Worm (Caenorhabditis elegans) whole organism, L3 larva: ENCODE measurements around the gene twf-2.

Experiments used
- R02D3.7 ChIP-seq: fragments of 150-350 bp; optimal IDR thresholded peaks from 2 replicates; lab custom pipeline; 2014; ENCODE audit warnings: missing biosample characterization, missing genetic modification characterization
- ZK546.5 ChIP-seq: sonication (generic microtip); optimal IDR thresholded peaks from 2 replicates; lab custom pipeline; 2017; ENCODE audit warnings: missing biosample characterization, missing genetic modification characterization
- ama-1 ChIP-seq: fragments of 150-350 bp; optimal IDR thresholded peaks from 2 replicates; lab custom pipeline; 2018
- ceh-28 ChIP-seq: fragments of 150-350 bp; optimal IDR thresholded peaks from 2 replicates; lab custom pipeline; 2014; ENCODE audit warnings: missing biosample characterization, missing genetic modification reagents, missing genetic modification characterization
- ceh-9 ChIP-seq: sonication (generic microtip); optimal IDR thresholded peaks from 2 replicates; lab custom pipeline; 2018; ENCODE audit warnings: missing biosample characterization, missing genetic modification characterization
- daf-12 ChIP-seq: fragments of 150-350 bp; optimal IDR thresholded peaks from 2 replicates; lab custom pipeline; 2014; ENCODE audit warnings: missing biosample characterization, missing genetic modification reagents, missing genetic modification characterization
- egl-27 ChIP-seq: sonication (generic microtip); optimal IDR thresholded peaks from 4 replicates; lab custom pipeline; 2017; ENCODE audit warnings: missing biosample characterization, missing genetic modification reagents, missing genetic modification characterization
- egl-5 ChIP-seq: fragments of 150-350 bp; optimal IDR thresholded peaks from 2 replicates; lab custom pipeline; 2017; ENCODE audit warnings: missing biosample characterization, missing genetic modification reagents, missing genetic modification characterization, inconsistent platforms
- elt-1 ChIP-seq: fragments of 150-350 bp; optimal IDR thresholded peaks from 2 replicates; lab custom pipeline; 2014; ENCODE audit warnings: missing biosample characterization, missing genetic modification characterization
- elt-2 ChIP-seq: sonication (generic microtip); optimal IDR thresholded peaks from 2 replicates; lab custom pipeline; 2016; ENCODE audit warnings: missing genetic modification reagents, mild to moderate bottlenecking, missing genetic modification characterization, missing compliant biosample characterization
- eor-1 ChIP-seq, 2 experiments: fragments of 150-350 bp; optimal IDR thresholded peaks; 2 replicates each; lab custom pipeline; 2014 to 2018; ENCODE audit warnings: missing biosample characterization in 2 of 2, missing genetic modification characterization in 2 of 2
- fos-1 ChIP-seq: fragments of 150-350 bp; optimal IDR thresholded peaks from 2 replicates; lab custom pipeline; 2014; ENCODE audit warnings: missing biosample characterization, missing genetic modification characterization
- hmg-11 ChIP-seq: sonication (generic microtip); optimal IDR thresholded peaks from 2 replicates; lab custom pipeline; 2016; ENCODE audit warnings: missing genetic modification characterization, missing compliant biosample characterization
- jun-1 ChIP-seq: fragments of 150-350 bp; optimal IDR thresholded peaks from 2 replicates; lab custom pipeline; 2014; ENCODE audit warnings: missing biosample characterization, missing genetic modification reagents, missing genetic modification characterization
- lin-15B ChIP-seq: fragments of 150-350 bp; optimal IDR thresholded peaks from 2 replicates; lab custom pipeline; 2014; ENCODE audit warnings: missing biosample characterization, missing genetic modification characterization
- lin-39 ChIP-seq: fragments of 150-350 bp; optimal IDR thresholded peaks from 2 replicates; lab custom pipeline; 2018; ENCODE audit warnings: missing biosample characterization, missing genetic modification reagents, missing genetic modification characterization
- lsy-12 ChIP-seq: sonication (generic microtip); optimal IDR thresholded peaks from 2 replicates; lab custom pipeline; 2016; ENCODE audit warnings: mild to moderate bottlenecking, missing genetic modification characterization, missing compliant biosample characterization
- mdl-1 ChIP-seq: fragments of 150-350 bp; optimal IDR thresholded peaks from 2 replicates; lab custom pipeline; 2014; ENCODE audit warnings: missing biosample characterization, missing genetic modification characterization
- mml-1 ChIP-seq: fragments of 150-350 bp; sonication (generic microtip); optimal IDR thresholded peaks from 3 replicates; lab custom pipeline; 2014; ENCODE audit warnings: missing biosample characterization, missing genetic modification characterization
- nfya-1 ChIP-seq: sonication (generic microtip); optimal IDR thresholded peaks from 2 replicates; lab custom pipeline; 2017; ENCODE audit warnings: missing genetic modification characterization, mild to moderate bottlenecking, missing compliant biosample characterization, antibody characterized with exemption, moderate library complexity; ENCODE audit not compliant: insufficient read depth
- nhr-12 ChIP-seq: fragments of 150-350 bp; optimal IDR thresholded peaks from 2 replicates; lab custom pipeline; 2014; ENCODE audit warnings: missing biosample characterization, missing genetic modification characterization
- nhr-23 ChIP-seq: fragments of 150-350 bp; optimal IDR thresholded peaks from 2 replicates; lab custom pipeline; 2014; ENCODE audit warnings: missing biosample characterization, missing genetic modification reagents, missing genetic modification characterization
- nhr-25 ChIP-seq: sonication (generic microtip); optimal IDR thresholded peaks from 2 replicates; lab custom pipeline; 2017; ENCODE audit warnings: missing biosample characterization, missing genetic modification characterization
- nhr-43 ChIP-seq: sonication (generic microtip); optimal IDR thresholded peaks from 2 replicates; lab custom pipeline; 2016; ENCODE audit warnings: mild to moderate bottlenecking, missing genetic modification characterization, missing compliant biosample characterization; ENCODE audit not compliant: poor library complexity, severe bottlenecking
- nhr-67 ChIP-seq: fragments of 150-350 bp; optimal IDR thresholded peaks from 2 replicates; lab custom pipeline; 2014; ENCODE audit warnings: missing biosample characterization, missing genetic modification characterization
- nhr-76 ChIP-seq: fragments of 150-350 bp; sonication (generic microtip); optimal IDR thresholded peaks from 5 replicates; lab custom pipeline; 2014; ENCODE audit warnings: missing biosample characterization, missing genetic modification characterization
- nhr-77 ChIP-seq: fragments of 150-350 bp; optimal IDR thresholded peaks from 2 replicates; lab custom pipeline; 2014; ENCODE audit warnings: missing biosample characterization, missing genetic modification characterization
- pha-4 ChIP-seq: fragments of 150-350 bp; optimal IDR thresholded peaks from 2 replicates; lab custom pipeline; 2014; ENCODE audit warnings: missing biosample characterization, missing genetic modification reagents, missing genetic modification characterization
- pqm-1 ChIP-seq: fragments of 150-350 bp; optimal IDR thresholded peaks from 2 replicates; lab custom pipeline; 2017; ENCODE audit warnings: missing biosample characterization, missing genetic modification characterization, inconsistent platforms
- sea-2 ChIP-seq: fragments of 150-350 bp; sonication (generic microtip); optimal IDR thresholded peaks from 4 replicates; lab custom pipeline; 2014; ENCODE audit warnings: missing biosample characterization, missing genetic modification reagents, missing genetic modification characterization
- snpc-4 ChIP-seq: fragments of 150-350 bp; optimal IDR thresholded peaks from 2 replicates; lab custom pipeline; 2014; ENCODE audit warnings: missing biosample characterization, missing genetic modification characterization
- tbx-2 ChIP-seq: sonication (generic microtip); optimal IDR thresholded peaks from 2 replicates; lab custom pipeline; 2016; ENCODE audit warnings: mild to moderate bottlenecking, missing genetic modification characterization, missing compliant biosample characterization
- unc-39 ChIP-seq: sonication (generic microtip); optimal IDR thresholded peaks from 4 replicates; lab custom pipeline; 2017; ENCODE audit warnings: missing biosample characterization, missing genetic modification characterization
- unc-62 ChIP-seq: fragments of 150-350 bp; sonication (generic microtip); optimal IDR thresholded peaks from 4 replicates; lab custom pipeline; 2014; ENCODE audit warnings: missing biosample characterization, missing genetic modification reagents, missing genetic modification characterization
- ztf-4 ChIP-seq: fragments of 150-350 bp; optimal IDR thresholded peaks from 2 replicates; lab custom pipeline; 2014; ENCODE audit warnings: missing biosample characterization, missing genetic modification characterization

Gene twf-2

DNA sequence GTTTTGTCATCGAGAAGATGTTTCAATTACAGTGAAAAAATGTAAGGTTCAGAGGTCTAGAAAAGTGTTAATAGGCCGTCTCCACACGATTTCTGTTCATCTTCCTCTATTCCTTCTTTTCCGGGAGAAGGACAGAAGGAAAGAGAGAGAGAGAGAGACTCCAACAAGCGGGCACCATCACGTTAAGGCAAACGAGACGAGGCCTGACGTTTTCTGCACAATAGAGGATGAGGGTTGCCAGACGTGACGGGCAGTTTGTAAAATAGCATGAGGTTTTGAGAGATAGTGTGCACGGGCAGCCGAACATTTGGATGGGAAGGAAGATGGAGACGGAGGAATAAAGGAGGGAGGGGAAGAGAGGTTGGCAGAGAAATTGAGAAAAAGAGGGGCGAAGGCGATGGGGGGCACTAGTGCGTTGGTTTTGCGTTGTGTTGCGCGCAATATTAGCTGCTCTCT, at the start of gene twf-2:
TSS of gene twf-2 (plus strand) at position 405 of the 456 bp plus-strand sequence.
- TF ChIP-seq ztf-4 (tag; lab: Kevin White, UChicago) (peak; percentile 8), hmg-11 (peak; percentile 90), ama-1 (lab: Kevin White, UChicago) (peak; percentile 6), pha-4 (tag; lab: Kevin White, UChicago) (peak; percentile 87), egl-27 (no peak), jun-1 (tag; lab: Kevin White, UChicago) (peak; percentile 9), elt-2 (tag; lab: Kevin White, UChicago) (peak; percentile 61), eor-1 (tag; optimal IDR thresholded peaks at IDR 0.05; lab: Kevin White, UChicago) (no peak), unc-39 (tag; lab: Kevin White, UChicago) (no peak), nhr-25 (tag; lab: Kevin White, UChicago) (peak; percentile 35), tbx-2 (peak; percentile 40), pqm-1 (tag; lab: Kevin White, UChicago) (peak; percentile 48), egl-5 (tag; lab: Kevin White, UChicago) (peak; percentile 88), unc-62 (GFP tag; lab: Kevin White, UChicago) (peak; percentile 63), lsy-12 (tag; lab: Kevin White, UChicago) (peak; percentile 70), elt-1 (peak; percentile 39), snpc-4 (tag; lab: Kevin White, UChicago) (peak; percentile 66), ceh-9 (tag; lab: Kevin White, UChicago) (no peak), lin-39 (peak; percentile 79), nfya-1 (tag; lab: Kevin White, UChicago) (peak; percentile 80), mdl-1 (tag; lab: Kevin White, UChicago) (peak; percentile 40), lin-15B (tag; lab: Kevin White, UChicago) (peak; percentile 47), nhr-23 (tag; lab: Kevin White, UChicago) (peak; percentile 56), nhr-43 (tag; lab: Kevin White, UChicago) (no peak), sea-2 (no peak)

DNA sequence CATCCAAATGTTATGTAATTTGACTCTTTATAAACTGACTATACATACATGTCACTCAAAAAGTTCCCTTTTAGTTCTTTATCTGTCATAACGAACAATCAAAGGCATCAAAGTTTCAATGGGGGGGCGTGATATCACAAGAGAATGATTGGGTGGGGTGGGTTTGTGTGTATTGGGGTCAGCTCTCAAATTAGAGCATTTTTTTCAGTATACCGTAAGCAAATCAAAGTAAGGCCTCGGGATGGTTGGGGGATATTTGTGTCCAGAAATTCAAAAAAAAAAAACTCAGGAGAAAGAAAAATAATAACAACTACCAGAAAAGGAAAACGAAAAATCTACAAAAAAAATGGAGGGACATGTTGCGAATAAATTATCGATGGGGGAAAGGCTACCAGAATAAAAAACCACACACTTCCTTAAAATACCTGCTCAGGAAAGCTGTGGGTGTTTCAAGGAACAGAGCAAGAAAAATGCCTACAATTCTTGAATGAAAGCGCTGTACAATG, 47.5 kb upstream of the twf-2 start, which contains the start of gene F01G12.18:
TSS of gene F01G12.18 (minus strand) at position 51 of the 506 bp plus-strand sequence.
- TF ChIP-seq fos-1 (tag; lab: Kevin White, UChicago) (no peak), nhr-67 (tag; lab: Kevin White, UChicago) (no peak), R02D3.7 (tag; lab: Kevin White, UChicago) (no peak), nhr-76 (tag; lab: Kevin White, UChicago) (no peak), daf-12 (tag; lab: Kevin White, UChicago) (no peak), unc-39 (tag; lab: Kevin White, UChicago) (no peak), eor-1 (tag; optimal IDR thresholded peaks at IDR 0.05; lab: Kevin White, UChicago) (no peak), mml-1 (no peak), hmg-11 (no peak), nhr-77 (tag; lab: Kevin White, UChicago) (no peak), pqm-1 (tag; lab: Kevin White, UChicago) (no peak), nhr-23 (tag; lab: Kevin White, UChicago) (no peak), elt-1 (no peak)

ce11 chrX:16400897-16401296, 45.1 kb upstream of the twf-2 start:
- TF ChIP-seq fos-1 (tag; lab: Kevin White, UChicago) (no peak), pha-4 (tag; lab: Kevin White, UChicago) (peak; percentile 54)

ce11 chrX:16402303-16402702, 43.7 kb upstream of the twf-2 start:
- TF ChIP-seq nhr-12 (no peak), lin-39 (peak; percentile 91), ceh-28 (tag; lab: Kevin White, UChicago) (no peak), lsy-12 (tag; lab: Kevin White, UChicago) (no peak)

DNA sequence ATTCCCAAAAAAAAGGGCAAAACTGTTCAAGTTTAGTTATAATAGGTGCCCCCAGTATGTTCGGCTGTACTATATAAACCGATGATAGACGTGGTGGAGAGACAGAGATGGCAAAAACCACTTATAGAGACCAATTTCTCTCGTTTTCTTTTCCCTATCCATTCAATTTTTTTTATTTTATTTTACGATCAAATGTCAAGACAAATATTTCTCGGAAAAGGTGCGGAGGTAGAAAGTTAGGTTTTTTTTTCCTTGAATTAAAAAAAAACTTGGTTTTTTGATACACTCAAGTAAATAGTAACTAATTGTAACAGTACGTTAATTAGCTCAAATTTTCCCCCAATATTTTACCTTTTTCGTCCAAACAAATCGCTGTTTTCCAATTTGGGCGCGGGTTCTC, 43.2 kb upstream of the twf-2 start:
- no peak for TF ChIP-seq snpc-4 (tag; lab: Kevin White, UChicago)
- no peak for TF ChIP-seq jun-1 (tag; lab: Kevin White, UChicago)
- peak; percentile 76 for TF ChIP-seq pha-4 (tag; lab: Kevin White, UChicago)
- TF ChIP-seq ZK546.5 (tag; lab: Kevin White, UChicago) = no peak
- TF ChIP-seq elt-2 (tag; lab: Kevin White, UChicago) = no peak
- no peak for TF ChIP-seq ztf-4 (tag; lab: Kevin White, UChicago)
- no peak for TF ChIP-seq egl-5 (tag; lab: Kevin White, UChicago)
- TF ChIP-seq, all 47 proteins: peak for 1
